Fruit fly (Drosophila melanogaster) S2 (cell line): ENCODE results near the gene 140up.

ENCODE experiments used
- CG8478 ChIP-seq: fragments of >200 bp; optimal IDR thresholded peaks from 2 replicates; lab custom pipeline; 2018
- CTCF ChIP-seq, 2 experiments: fragments of >200 bp; optimal IDR thresholded peaks; 2 replicates each; lab custom pipeline; 2018

- no peak for TF ChIP-seq CG8478
- TF ChIP-seq CTCF (optimal IDR thresholded peaks at IDR 0.05; lab: Kevin White, UChicago), result no peak
Observed at dm6 chr3R:14107597-14107996, 17.8 kb downstream of the 140up start.
